Worm (Caenorhabditis elegans): Measurements from ENCODE around the gene F18E3.11.

ce11 chrV:7379384-7379783 is 33.9 kb upstream of the F18E3.11 start, which contains the start of gene srsx-24:
- TF ChIP-seq ceh-82 (tag; optimal IDR thresholded peaks at IDR 0.05), result no peak
- no peak for TF ChIP-seq gei-8 (GFP tag; optimal IDR thresholded peaks at IDR 0.05)
- TF ChIP-seq Y48G9A.11 (GFP tag; IDR thresholded peaks at IDR 0.05), result no peak
- TF ChIP-seq ZK546.5 (tag; optimal IDR thresholded peaks at IDR 0.05), result no peak
- TF ChIP-seq zag-1 (tag; optimal IDR thresholded peaks at IDR 0.05), result no peak
- TF ChIP-seq ces-1 (GFP tag; optimal IDR thresholded peaks at IDR 0.05), result no peak
- TF ChIP-seq lsy-2 (tag; optimal IDR thresholded peaks at IDR 0.05), result no peak
- no peak for TF ChIP-seq fos-1 (tag; optimal IDR thresholded peaks at IDR 0.05)
- no peak for TF ChIP-seq nhr-11 (tag; optimal IDR thresholded peaks at IDR 0.05)
- TF ChIP-seq ceh-28 (tag; optimal IDR thresholded peaks at IDR 0.05), result no peak
- no peak for TF ChIP-seq aha-1 (tag)
- TF ChIP-seq pqm-1 (tag; optimal IDR thresholded peaks at IDR 0.05), result no peak
- no peak for TF ChIP-seq nhr-28 (tag; optimal IDR thresholded peaks at IDR 0.05)
